Worm (Caenorhabditis elegans): ENCODE measurements around the gene C49F5.7.

DNA sequence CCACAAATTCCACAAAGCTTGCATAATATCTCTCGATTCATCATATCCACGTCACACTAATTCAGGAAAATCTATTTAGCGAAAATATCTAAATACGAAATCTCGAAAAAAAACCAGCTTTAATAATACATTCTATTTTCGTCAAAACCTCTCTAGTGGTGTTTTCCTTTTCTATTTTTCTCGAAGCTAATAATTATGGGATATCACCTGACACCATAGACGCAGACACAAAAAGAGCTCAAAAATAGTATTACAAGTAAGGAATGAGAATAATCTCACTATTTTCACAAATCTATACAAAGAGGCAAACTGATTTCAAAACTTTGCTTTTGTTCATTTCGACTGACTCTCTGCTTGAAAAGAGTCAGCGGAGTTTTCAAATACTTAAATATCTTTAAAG is 25.5 kb upstream of the C49F5.7 start:
- TF ChIP-seq dao-5 (tag; optimal IDR thresholded peaks at IDR 0.05) = no peak
- no peak for TF ChIP-seq W03F9.2 (tag; optimal IDR thresholded peaks at IDR 0.05)
- TF ChIP-seq him-1 (tag; optimal IDR thresholded peaks at IDR 0.05) = no peak

Data from whole organism, L4/young adult.